Worm (Caenorhabditis elegans) whole organism, L2 larva: ENCODE data around the gene R12B2.3.
A peak's percentile ranks its signal among the peaks of the same experiment; 100 is the strongest.

Experiments
- C34F6.9 ChIP-seq: fragments of 150-350 bp; optimal IDR thresholded peaks from 2 replicates; lab custom pipeline; 2014; ENCODE audit warnings: missing biosample characterization, missing genetic modification characterization
- F13H6.1 ChIP-seq: sonication (generic microtip); optimal IDR thresholded peaks from 2 replicates; lab custom pipeline; 2016; ENCODE audit warnings: missing genetic modification characterization, missing compliant biosample characterization
- R02D3.7 ChIP-seq: fragments of 150-350 bp; optimal IDR thresholded peaks from 2 replicates; lab custom pipeline; 2014; ENCODE audit warnings: missing biosample characterization, missing genetic modification characterization
- alr-1 ChIP-seq: fragments of 150-350 bp; optimal IDR thresholded peaks from 2 replicates; lab custom pipeline; 2014; ENCODE audit warnings: missing biosample characterization, missing genetic modification characterization
- aly-2 ChIP-seq: fragments of 150-350 bp; optimal IDR thresholded peaks from 2 replicates; lab custom pipeline; 2014; ENCODE audit warnings: missing biosample characterization, missing genetic modification characterization
- ama-1 ChIP-seq: fragments of 150-350 bp; optimal IDR thresholded peaks from 2 replicates; lab custom pipeline; 2018; ENCODE audit warnings: inconsistent platforms
- blmp-1 ChIP-seq: sonication (generic microtip); optimal IDR thresholded peaks from 2 replicates; lab custom pipeline; 2017; ENCODE audit warnings: missing genetic modification characterization, mild to moderate bottlenecking, missing compliant biosample characterization, antibody characterized with exemption, moderate library complexity; ENCODE audit not compliant: insufficient read depth
- ceh-16 ChIP-seq: fragments of 150-350 bp; optimal IDR thresholded peaks from 2 replicates; lab custom pipeline; 2014; ENCODE audit warnings: missing biosample characterization, missing genetic modification characterization
- ceh-82 ChIP-seq: fragments of 150-350 bp; optimal IDR thresholded peaks from 2 replicates; lab custom pipeline; 2014; ENCODE audit warnings: missing biosample characterization, missing genetic modification characterization
- crh-2 ChIP-seq: sonication (generic microtip); optimal IDR thresholded peaks from 2 replicates; lab custom pipeline; 2017; ENCODE audit warnings: missing biosample characterization, missing genetic modification characterization
- dmd-4 ChIP-seq: sonication (generic microtip); optimal IDR thresholded peaks from 2 replicates; lab custom pipeline; 2017; ENCODE audit warnings: missing biosample characterization, missing genetic modification characterization
- egl-27 ChIP-seq: sonication (generic microtip); optimal IDR thresholded peaks from 3 replicates; lab custom pipeline; 2017; ENCODE audit warnings: missing biosample characterization, missing genetic modification reagents, missing genetic modification characterization
- elt-1 ChIP-seq: fragments of 150-350 bp; optimal IDR thresholded peaks from 2 replicates; lab custom pipeline; 2014; ENCODE audit warnings: missing biosample characterization, missing genetic modification characterization
- elt-3 ChIP-seq: sonication (generic microtip); optimal IDR thresholded peaks from 2 replicates; lab custom pipeline; 2017; ENCODE audit warnings: missing biosample characterization, missing genetic modification characterization
- fos-1 ChIP-seq: fragments of 150-350 bp; optimal IDR thresholded peaks from 2 replicates; lab custom pipeline; 2014; ENCODE audit warnings: missing biosample characterization, missing genetic modification characterization
- gmeb-1 ChIP-seq: fragments of 150-350 bp; optimal IDR thresholded peaks from 2 replicates; lab custom pipeline; 2014; ENCODE audit warnings: missing biosample characterization, missing genetic modification characterization
- lin-11 ChIP-seq: fragments of 150-350 bp; sonication (generic microtip); optimal IDR thresholded peaks from 2 replicates; lab custom pipeline; 2014; ENCODE audit warnings: missing biosample characterization, missing genetic modification characterization, inconsistent platforms, mixed read lengths
- lin-13 ChIP-seq: fragments of 150-350 bp; optimal IDR thresholded peaks from 2 replicates; lab custom pipeline; 2014; ENCODE audit warnings: missing biosample characterization, missing genetic modification reagents, missing genetic modification characterization
- lin-39 ChIP-seq: fragments of 150-350 bp; optimal IDR thresholded peaks from 2 replicates; lab custom pipeline; 2014; ENCODE audit warnings: missing biosample characterization, missing genetic modification reagents, missing genetic modification characterization
- lsy-2 ChIP-seq, 2 experiments: fragments of 150-350 bp in 1 of 2; sonication (generic microtip) in 1 of 2; optimal IDR thresholded peaks; 2 replicates each; lab custom pipeline; 2014 to 2017; ENCODE audit warnings: missing biosample characterization in 2 of 2, missing genetic modification characterization in 2 of 2
- mab-5 ChIP-seq: fragments of 150-350 bp; optimal IDR thresholded peaks from 2 replicates; lab custom pipeline; 2014; ENCODE audit warnings: missing biosample characterization, missing genetic modification characterization
- mbf-1 ChIP-seq: sonication (generic microtip); optimal IDR thresholded peaks from 2 replicates; lab custom pipeline; 2017; ENCODE audit warnings: missing biosample characterization, missing genetic modification characterization
- mdl-1 ChIP-seq, 2 experiments: fragments of 150-350 bp in 1 of 2; sonication (generic microtip) in 1 of 2; optimal IDR thresholded peaks; 2 replicates each; lab custom pipeline; 2017; ENCODE audit warnings: missing biosample characterization in 2 of 2, missing genetic modification characterization in 2 of 2
- nhr-10 ChIP-seq: sonication (generic microtip); optimal IDR thresholded peaks from 2 replicates; lab custom pipeline; 2017; ENCODE audit warnings: missing biosample characterization, missing genetic modification characterization
- nhr-11 ChIP-seq: fragments of 150-350 bp; optimal IDR thresholded peaks from 2 replicates; lab custom pipeline; 2014; ENCODE audit warnings: missing biosample characterization, missing genetic modification characterization
- nhr-129 ChIP-seq: fragments of 150-350 bp; optimal IDR thresholded peaks from 2 replicates; lab custom pipeline; 2014; ENCODE audit warnings: missing biosample characterization, missing genetic modification characterization
- nhr-21 ChIP-seq: fragments of 150-350 bp; optimal IDR thresholded peaks from 2 replicates; lab custom pipeline; 2014; ENCODE audit warnings: missing biosample characterization, missing genetic modification characterization
- nhr-23 ChIP-seq: fragments of 150-350 bp; optimal IDR thresholded peaks from 2 replicates; lab custom pipeline; 2014; ENCODE audit warnings: missing biosample characterization, missing genetic modification reagents, missing genetic modification characterization
- nhr-237 ChIP-seq: fragments of 150-350 bp; optimal IDR thresholded peaks from 2 replicates; lab custom pipeline; 2014; ENCODE audit warnings: missing biosample characterization, missing genetic modification characterization
- nhr-25 ChIP-seq: fragments of 150-350 bp; sonication (generic microtip); optimal IDR thresholded peaks from 3 replicates; lab custom pipeline; 2014; ENCODE audit warnings: missing biosample characterization, missing genetic modification characterization
- nhr-6 ChIP-seq: fragments of 150-350 bp; optimal IDR thresholded peaks from 2 replicates; lab custom pipeline; 2014; ENCODE audit warnings: missing biosample characterization, missing genetic modification characterization
- nhr-77 ChIP-seq: fragments of 150-350 bp; optimal IDR thresholded peaks from 2 replicates; lab custom pipeline; 2014; ENCODE audit warnings: missing biosample characterization, missing genetic modification characterization
- peb-1 ChIP-seq: fragments of 150-350 bp; optimal IDR thresholded peaks from 2 replicates; lab custom pipeline; 2014; ENCODE audit warnings: missing biosample characterization, missing genetic modification characterization
- sem-4 ChIP-seq: fragments of 150-350 bp; optimal IDR thresholded peaks from 2 replicates; lab custom pipeline; 2014; ENCODE audit warnings: missing biosample characterization, missing genetic modification reagents, missing genetic modification characterization
- sma-3 ChIP-seq: sonication (generic microtip); optimal IDR thresholded peaks from 2 replicates; lab custom pipeline; 2016; ENCODE audit warnings: missing genetic modification reagents, missing genetic modification characterization, missing compliant biosample characterization
- sma-9 ChIP-seq, 2 experiments: fragments of 150-350 bp in 1 of 2; sonication (generic microtip) in 1 of 2; optimal IDR thresholded peaks; 2 replicates each; lab custom pipeline; 2014 to 2016; ENCODE audit warnings: missing genetic modification characterization in 2 of 2, mild to moderate bottlenecking in 1 of 2, missing biosample characterization in 1 of 2, missing compliant biosample characterization in 1 of 2, missing genetic modification reagents in 1 of 2, moderate library complexity in 1 of 2
- snpc-4 ChIP-seq: fragments of 150-350 bp; optimal IDR thresholded peaks from 2 replicates; lab custom pipeline; 2014; ENCODE audit warnings: missing biosample characterization, missing genetic modification characterization
- unc-39 ChIP-seq: fragments of 150-350 bp; optimal IDR thresholded peaks from 2 replicates; lab custom pipeline; 2014; ENCODE audit warnings: missing biosample characterization, missing genetic modification characterization
- unc-55 ChIP-seq: fragments of 150-350 bp; sonication (generic microtip); optimal IDR thresholded peaks from 3 replicates; lab custom pipeline; 2014; ENCODE audit warnings: missing biosample characterization, missing genetic modification reagents, missing genetic modification characterization
- unc-62 ChIP-seq: fragments of 150-350 bp; optimal IDR thresholded peaks from 2 replicates; lab custom pipeline; 2014; ENCODE audit warnings: missing biosample characterization, missing genetic modification reagents, missing genetic modification characterization
- zag-1 ChIP-seq: fragments of 150-350 bp; optimal IDR thresholded peaks from 2 replicates; lab custom pipeline; 2014; ENCODE audit warnings: missing biosample characterization, missing genetic modification characterization
- ztf-1 ChIP-seq: fragments of 200-800 bp; sonication (Bioruptor generic); conservative IDR thresholded peaks from 2 replicates; pipeline ENCODE4 v1.3.6; 2022; ENCODE audit warnings: missing genetic modification characterization, missing compliant biosample characterization
- ztf-11 ChIP-seq: sonication (generic microtip); optimal IDR thresholded peaks from 2 replicates; lab custom pipeline; 2017; ENCODE audit warnings: missing biosample characterization, missing genetic modification characterization

Gene R12B2.3

DNA sequence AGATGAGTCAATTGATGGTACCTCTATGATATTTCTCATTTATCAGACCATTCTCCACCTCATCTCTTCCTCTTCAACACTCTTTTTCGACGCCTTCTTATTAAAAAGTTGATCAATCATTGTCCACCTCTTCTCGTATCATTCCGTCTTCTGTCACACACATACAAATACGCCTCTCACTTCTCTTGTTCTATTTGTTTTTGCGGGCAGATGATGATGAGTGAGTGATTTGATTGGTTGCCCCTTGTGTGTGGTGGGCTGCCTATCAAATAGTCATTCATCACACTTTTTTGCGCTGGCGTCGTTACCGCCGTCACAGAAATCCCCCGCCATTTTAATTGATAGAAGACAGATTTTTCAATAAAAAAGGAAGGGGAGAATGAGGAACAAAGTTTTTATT, 7.3 kb downstream of the R12B2.3 start:
- TF ChIP-seq gmeb-1 (tag; lab: Kevin White, UChicago) = no peak
- no peak for TF ChIP-seq C34F6.9 (tag; lab: Kevin White, UChicago)
- TF ChIP-seq nhr-237 (tag; lab: Kevin White, UChicago) = no peak
- TF ChIP-seq aly-2 (tag; lab: Kevin White, UChicago) = no peak
- TF ChIP-seq nhr-25 = peak; percentile 33
- no peak for TF ChIP-seq nhr-10 (tag; lab: Kevin White, UChicago)
- no peak for TF ChIP-seq lin-11 (tag; lab: Kevin White, UChicago)
- TF ChIP-seq dmd-4 = no peak
- TF ChIP-seq ceh-16 = no peak
- no peak for TF ChIP-seq nhr-129 (tag; lab: Kevin White, UChicago)
- TF ChIP-seq egl-27 (tag; lab: Kevin White, UChicago) = no peak
- no peak for TF ChIP-seq elt-1 (tag; lab: Kevin White, UChicago)
- TF ChIP-seq snpc-4 (tag; lab: Kevin White, UChicago) = no peak
- no peak for TF ChIP-seq R02D3.7 (tag; lab: Kevin White, UChicago)
- no peak for TF ChIP-seq unc-62 (GFP tag; lab: Kevin White, UChicago)
- TF ChIP-seq sem-4 (tag; lab: Kevin White, UChicago) = no peak
- TF ChIP-seq sma-3 (GFP tag; lab: Kevin White, UChicago) = peak; percentile 75
- TF ChIP-seq sma-9 (GFP tag; optimal IDR thresholded peaks at IDR 0.05; lab: Kevin White, UChicago) = peak; percentile 21
- TF ChIP-seq sma-9 (tag; optimal IDR thresholded peaks at IDR 0.05; lab: Kevin White, UChicago) = no peak
- TF ChIP-seq zag-1 (tag; lab: Kevin White, UChicago) = no peak
- TF ChIP-seq nhr-23 (tag; lab: Kevin White, UChicago) = no peak
- TF ChIP-seq unc-55 (GFP tag; lab: Kevin White, UChicago) = no peak
- TF ChIP-seq crh-2 = no peak
- TF ChIP-seq ztf-1 (GFP tag; lab: Robert Waterston, UW) = no peak
- no peak for TF ChIP-seq ztf-11 (tag; lab: Kevin White, UChicago)
- TF ChIP-seq mbf-1 (tag; lab: Kevin White, UChicago) = no peak
- no peak for TF ChIP-seq unc-39 (tag; lab: Kevin White, UChicago)
- no peak for TF ChIP-seq mdl-1 (tag; optimal IDR thresholded peaks at IDR 0.05; lab: Kevin White, UChicago)
- TF ChIP-seq lsy-2 (tag; optimal IDR thresholded peaks at IDR 0.05; lab: Kevin White, UChicago) = no peak
- no peak for TF ChIP-seq nhr-6 (tag; lab: Kevin White, UChicago)
- TF ChIP-seq ceh-82 = no peak
- TF ChIP-seq F13H6.1 (tag; lab: Kevin White, UChicago) = peak; percentile 9
- no peak for TF ChIP-seq lin-39 (tag; lab: Kevin White, UChicago)
- no peak for TF ChIP-seq blmp-1 (tag; lab: Kevin White, UChicago)
- no peak for TF ChIP-seq alr-1 (tag; lab: Kevin White, UChicago)
- TF ChIP-seq ama-1 (lab: Kevin White, UChicago) = no peak
- TF ChIP-seq nhr-77 (tag; lab: Kevin White, UChicago) = no peak
- no peak for TF ChIP-seq elt-3 (tag; lab: Kevin White, UChicago)
- no peak for TF ChIP-seq peb-1 (tag; lab: Kevin White, UChicago)
- no peak for TF ChIP-seq nhr-11 (tag; lab: Kevin White, UChicago)
- TF ChIP-seq fos-1 (tag; lab: Kevin White, UChicago) = peak; percentile 42
- TF ChIP-seq mab-5 (tag; lab: Kevin White, UChicago) = no peak
- no peak for TF ChIP-seq lin-13 (GFP tag; lab: Kevin White, UChicago)
- peak; percentile 33 for TF ChIP-seq nhr-21 (tag; lab: Kevin White, UChicago)

DNA sequence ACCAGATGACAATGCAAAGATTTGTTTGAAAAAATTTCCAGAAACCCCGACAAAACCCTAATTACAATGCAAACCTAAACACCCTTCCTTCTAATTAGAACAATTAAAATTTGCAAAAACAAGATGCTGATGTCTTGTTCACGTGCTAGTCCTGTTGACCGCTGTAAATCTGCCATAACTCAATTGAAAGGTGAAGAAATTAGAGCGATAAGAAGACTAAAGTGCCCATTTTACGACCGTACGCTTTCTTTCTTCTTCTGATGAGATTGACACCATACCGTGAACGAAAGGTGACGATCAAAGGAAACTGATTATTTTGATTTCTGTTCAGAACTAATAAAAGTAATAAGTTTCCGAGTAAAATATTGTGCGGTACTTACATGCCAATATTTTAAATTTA, 8.1 kb downstream of the R12B2.3 start:
- TF ChIP-seq sem-4 (tag; lab: Kevin White, UChicago) (peak; percentile 2), nhr-10 (tag; lab: Kevin White, UChicago) (no peak), nhr-6 (tag; lab: Kevin White, UChicago) (no peak), nhr-77 (tag; lab: Kevin White, UChicago) (no peak)
